Worm (Caenorhabditis elegans) whole organism, young adult: Measurements from ENCODE around the gene tdpo-1.

ENCODE experiments used
- B0035.1 ChIP-seq: sonication (generic microtip); optimal IDR thresholded peaks from 2 replicates; lab custom pipeline; 2016; ENCODE audit warnings: missing genetic modification characterization, mild to moderate bottlenecking, missing compliant biosample characterization, missing genotype, missing genetic modification reagents
- ccch-3 ChIP-seq: fragments of 200-800 bp; sonication (Bioruptor generic); optimal IDR thresholded peaks from 2 replicates; lab custom pipeline; 2018; ENCODE audit warnings: mild to moderate bottlenecking, missing genetic modification characterization, missing compliant biosample characterization
- chd-7 ChIP-seq: sonication (generic microtip); optimal IDR thresholded peaks from 2 replicates; lab custom pipeline; 2016; ENCODE audit warnings: mild to moderate bottlenecking, missing genetic modification characterization, moderate library complexity, missing compliant biosample characterization
- ets-4 ChIP-seq: fragments of 200-800 bp; sonication (Bioruptor generic); optimal IDR thresholded peaks from 2 replicates; lab custom pipeline; 2018; ENCODE audit warnings: mild to moderate bottlenecking, missing genetic modification characterization, missing compliant biosample characterization
- him-1 ChIP-seq: sonication (generic microtip); optimal IDR thresholded peaks from 2 replicates; lab custom pipeline; 2016; ENCODE audit warnings: missing genotype, missing genetic modification reagents, missing genetic modification characterization, missing compliant biosample characterization
- madf-8 ChIP-seq: fragments of 200-800 bp; sonication (Bioruptor generic); conservative IDR thresholded peaks from 2 replicates; pipeline ENCODE4 v1.3.6; 2022; ENCODE audit warnings: missing genetic modification reagents, missing genetic modification characterization, missing compliant biosample characterization
- mxl-1 ChIP-seq: sonication (generic microtip); optimal IDR thresholded peaks from 2 replicates; lab custom pipeline; 2016; ENCODE audit warnings: missing genetic modification characterization, missing compliant biosample characterization
- pha-4 ChIP-seq: fragments of 150-350 bp; sonication (generic microtip); optimal IDR thresholded peaks from 2 replicates; lab custom pipeline; 2014; ENCODE audit warnings: missing biosample characterization, missing genetic modification reagents, missing genetic modification characterization
- unc-62 ChIP-seq: fragments of 150-350 bp; optimal IDR thresholded peaks from 2 replicates; lab custom pipeline; 2014; ENCODE audit warnings: missing biosample characterization, missing genetic modification reagents, missing genetic modification characterization

- TF ChIP-seq B0035.1 (tag; lab: Kevin White, UChicago), result no peak
- no peak for TF ChIP-seq him-1
- TF ChIP-seq ets-4 (GFP tag; lab: Kevin White, UChicago), result no peak
- TF ChIP-seq madf-8 (GFP tag; lab: Robert Waterston, UW), result no peak
- TF ChIP-seq mxl-1 (tag; lab: Kevin White, UChicago), result no peak
- TF ChIP-seq ccch-3 (GFP tag; lab: Kevin White, UChicago), result no peak
- no peak for TF ChIP-seq chd-7 (tag; lab: Kevin White, UChicago)
- no peak for TF ChIP-seq pha-4 (tag; lab: Kevin White, UChicago)
- TF ChIP-seq unc-62 (GFP tag; lab: Kevin White, UChicago), result no peak
These were observed 6.5 kb upstream of the tdpo-1 start, which contains the start of gene F52C12.2 for ce11 chrIV:1953132-1953629.
